Fruit fly (Drosophila melanogaster) whole organism, embryonic: ENCODE measurements around the gene CG10801.

Experiments
- Ada2b ChIP-seq: fragments of 200-800 bp; sonication (Bioruptor generic); IDR thresholded peaks from 2 replicates; pipeline ENCODE4 v1.3.6; 2022; ENCODE audit warnings: missing biosample characterization, missing genetic modification characterization
- C15 ChIP-seq: fragments of 200-800 bp; sonication (Bioruptor generic); IDR thresholded peaks from 3 replicates; pipeline ENCODE4 v1.3.6; 2022; ENCODE audit warnings: missing biosample characterization, missing genetic modification characterization
- CG14965 ChIP-seq: fragments of 200-800 bp; sonication (Bioruptor generic); optimal IDR thresholded peaks from 2 replicates; lab custom pipeline; 2016; ENCODE audit warnings: missing biosample characterization, missing genetic modification characterization, borderline replicate concordance
- CG17568 ChIP-seq: fragments of 200-800 bp; sonication (Bioruptor generic); optimal IDR thresholded peaks from 2 replicates; lab custom pipeline; 2018; ENCODE audit warnings: missing biosample characterization, mild to moderate bottlenecking, missing genetic modification characterization, moderate library complexity
- CG17912 ChIP-seq: fragments of 200-800 bp; sonication (Bioruptor generic); optimal IDR thresholded peaks from 2 replicates; lab custom pipeline; 2018; ENCODE audit warnings: missing biosample characterization, mild to moderate bottlenecking, missing genetic modification characterization
- CG18764 ChIP-seq: fragments of 200-800 bp; sonication (Bioruptor generic); optimal IDR thresholded peaks from 3 replicates; lab custom pipeline; 2016; ENCODE audit warnings: missing biosample characterization, missing genetic modification characterization
- CG2199 ChIP-seq: fragments of 200-800 bp; sonication (Bioruptor generic); IDR thresholded peaks from 3 replicates; pipeline ENCODE4 v1.3.6; 2022; ENCODE audit warnings: missing biosample characterization, missing genetic modification characterization
- CG32532 ChIP-seq: fragments of 200-800 bp; sonication (Bioruptor generic); IDR thresholded peaks from 2 replicates; pipeline ENCODE4 v1.3.6; 2022; ENCODE audit warnings: missing biosample characterization, missing genetic modification characterization
- CG3407 ChIP-seq: fragments of 200-800 bp; sonication (Bioruptor generic); optimal IDR thresholded peaks from 2 replicates; lab custom pipeline; 2018; ENCODE audit warnings: missing biosample characterization, mild to moderate bottlenecking, missing genetic modification characterization
- CG4854 ChIP-seq: fragments of 200-800 bp; sonication (Bioruptor generic); optimal IDR thresholded peaks from 2 replicates; lab custom pipeline; 2016; ENCODE audit warnings: missing biosample characterization, missing genetic modification characterization, inconsistent platforms
- CG7786 ChIP-seq: fragments of 200-800 bp; sonication (Bioruptor generic); optimal IDR thresholded peaks from 2 replicates; lab custom pipeline; 2016; ENCODE audit warnings: missing biosample characterization, missing genetic modification characterization
- CG7987 ChIP-seq: fragments of 200-800 bp; sonication (Bioruptor generic); optimal IDR thresholded peaks from 2 replicates; lab custom pipeline; 2018; ENCODE audit warnings: missing biosample characterization, mild to moderate bottlenecking, missing genetic modification characterization, moderate library complexity
- CG8281 ChIP-seq: fragments of 200-800 bp; sonication (Bioruptor generic); optimal IDR thresholded peaks from 2 replicates; lab custom pipeline; 2018; ENCODE audit warnings: missing biosample characterization, mild to moderate bottlenecking, missing genetic modification characterization, moderate library complexity
- CG8924 ChIP-seq: fragments of 200-800 bp; optimal IDR thresholded peaks from 3 replicates; lab custom pipeline; 2019; ENCODE audit warnings: missing biosample characterization, mild to moderate bottlenecking, missing genetic modification characterization, moderate library complexity
- CG9727 ChIP-seq: fragments of 200-800 bp; sonication (Bioruptor generic); optimal IDR thresholded peaks from 3 replicates; lab custom pipeline; 2017; ENCODE audit warnings: missing biosample characterization, mild to moderate bottlenecking, missing genetic modification characterization
- CG9817 ChIP-seq: fragments of 200-800 bp; sonication (Bioruptor generic); optimal IDR thresholded peaks from 2 replicates; lab custom pipeline; 2018; ENCODE audit warnings: missing biosample characterization, mild to moderate bottlenecking, missing genetic modification characterization, moderate library complexity
- Camta ChIP-seq: fragments of 200-800 bp; sonication (Bioruptor generic); optimal IDR thresholded peaks from 2 replicates; lab custom pipeline; 2016; ENCODE audit warnings: missing biosample characterization, missing genetic modification characterization
- D ChIP-seq, 2 experiments: fragments of 200-800 bp in 1 of 2; fragments of >200 bp in 1 of 2; sonication (Bioruptor generic) in 1 of 2; optimal IDR thresholded peaks; 2 replicates in 1 of 2; 3 replicates in 1 of 2; lab custom pipeline; 2017; ENCODE audit warnings: mild to moderate bottlenecking in 1 of 2, missing biosample characterization in 1 of 2, missing genetic modification characterization in 1 of 2, missing genetic modification reagents in 1 of 2
- D19A ChIP-seq: fragments of 200-800 bp; optimal IDR thresholded peaks from 3 replicates; lab custom pipeline; 2019; ENCODE audit warnings: missing biosample characterization, mild to moderate bottlenecking, missing genetic modification characterization, moderate library complexity
- Dek ChIP-seq: fragments of 200-800 bp; sonication (Bioruptor generic); optimal IDR thresholded peaks from 3 replicates; lab custom pipeline; 2019; ENCODE audit warnings: missing biosample characterization, mild to moderate bottlenecking, missing genetic modification characterization, moderate library complexity
- Dip3 ChIP-seq: fragments of 200-800 bp; sonication (Bioruptor generic); optimal IDR thresholded peaks from 3 replicates; lab custom pipeline; 2016; ENCODE audit warnings: missing biosample characterization, missing genetic modification characterization
- Dll ChIP-seq: fragments of 200-800 bp; sonication (Bioruptor generic); IDR thresholded peaks from 4 replicates; pipeline ENCODE4 v1.3.6; 2022; ENCODE audit warnings: missing biosample characterization, missing genetic modification characterization; ENCODE audit not compliant: partially characterized antibody
- Doc2 ChIP-seq: fragments of 200-800 bp; sonication (Bioruptor generic); IDR thresholded peaks from 2 replicates; pipeline ENCODE4 v1.3.6; 2022; ENCODE audit warnings: missing biosample characterization, missing genetic modification characterization
- Drgx ChIP-seq: fragments of 200-800 bp; sonication (Bioruptor generic); IDR thresholded peaks from 2 replicates; pipeline ENCODE4 v1.3.6; 2022; ENCODE audit warnings: missing biosample characterization, missing genetic modification characterization
- Elba2 ChIP-seq: fragments of 200-800 bp; sonication (Bioruptor generic); optimal IDR thresholded peaks from 3 replicates; lab custom pipeline; 2016; ENCODE audit warnings: missing biosample characterization, missing genetic modification characterization
- Fer3 ChIP-seq: fragments of 200-800 bp; sonication (Bioruptor generic); optimal IDR thresholded peaks from 2 replicates; lab custom pipeline; 2018; ENCODE audit warnings: missing biosample characterization, mild to moderate bottlenecking, missing genetic modification characterization, moderate library complexity
- HLH3B ChIP-seq: fragments of 200-800 bp; sonication (Bioruptor generic); IDR thresholded peaks from 2 replicates; pipeline ENCODE4 v1.3.6; 2022; ENCODE audit warnings: missing biosample characterization, missing genetic modification characterization
- Hey ChIP-seq: fragments of 200-800 bp; sonication (Bioruptor generic); optimal IDR thresholded peaks from 3 replicates; lab custom pipeline; 2018; ENCODE audit warnings: missing biosample characterization, mild to moderate bottlenecking, missing genetic modification characterization
- Hr3 ChIP-seq: fragments of 200-800 bp; sonication (Bioruptor generic); optimal IDR thresholded peaks from 3 replicates; lab custom pipeline; 2016; ENCODE audit warnings: missing biosample characterization, missing genetic modification characterization
- Nf-YC ChIP-seq: fragments of 200-800 bp; optimal IDR thresholded peaks from 3 replicates; lab custom pipeline; 2019; ENCODE audit warnings: missing biosample characterization, mild to moderate bottlenecking, missing genetic modification characterization, moderate library complexity
- Rfx ChIP-seq: fragments of 200-800 bp; sonication (Bioruptor generic); IDR thresholded peaks from 2 replicates; pipeline ENCODE4 v1.3.6; 2022; ENCODE audit warnings: missing biosample characterization, missing genetic modification characterization
- Xbp1 ChIP-seq: fragments of 200-800 bp; sonication (Bioruptor generic); optimal IDR thresholded peaks from 3 replicates; lab custom pipeline; 2016; ENCODE audit warnings: missing biosample characterization, mild to moderate bottlenecking, missing genetic modification characterization
- al ChIP-seq: fragments of 200-800 bp; sonication (Bioruptor generic); IDR thresholded peaks from 2 replicates; pipeline ENCODE4 v1.3.6; 2022; ENCODE audit warnings: missing biosample characterization, missing genetic modification characterization
- dm ChIP-seq: fragments of 200-800 bp; sonication (Bioruptor generic); optimal IDR thresholded peaks from 3 replicates; lab custom pipeline; 2016; ENCODE audit warnings: missing biosample characterization, missing genetic modification characterization
- gcm ChIP-seq: fragments of 200-800 bp; sonication (Bioruptor generic); optimal IDR thresholded peaks from 2 replicates; lab custom pipeline; 2019; ENCODE audit warnings: missing biosample characterization, mild to moderate bottlenecking, missing genetic modification characterization, moderate library complexity
- jumu ChIP-seq: fragments of 200-800 bp; sonication (Bioruptor generic); optimal IDR thresholded peaks from 3 replicates; lab custom pipeline; 2016; ENCODE audit warnings: missing biosample characterization, missing genetic modification characterization
- kni ChIP-seq: fragments of 200-800 bp; sonication (Bioruptor generic); optimal IDR thresholded peaks from 3 replicates; lab custom pipeline; 2017; ENCODE audit warnings: mild to moderate bottlenecking, missing biosample characterization, missing genetic modification reagents, missing genetic modification characterization
- knrl ChIP-seq: fragments of 200-800 bp; sonication (Bioruptor generic); IDR thresholded peaks from 3 replicates; pipeline ENCODE4 v1.3.6; 2022; ENCODE audit warnings: missing biosample characterization, missing genetic modification characterization; ENCODE audit not compliant: partially characterized antibody
- lbe ChIP-seq: fragments of 200-800 bp; sonication (Bioruptor generic); optimal IDR thresholded peaks from 2 replicates; lab custom pipeline; 2016; ENCODE audit warnings: missing biosample characterization, mild to moderate bottlenecking, missing genetic modification characterization
- pnt ChIP-seq: fragments of 200-800 bp; sonication (Bioruptor generic); optimal IDR thresholded peaks from 3 replicates; lab custom pipeline; 2016; ENCODE audit warnings: missing biosample characterization, missing genetic modification characterization
- sens ChIP-seq: fragments of 200-800 bp; sonication (Bioruptor generic); peaks from one replicate; lab custom pipeline; 2016; ENCODE audit warnings: missing biosample characterization, missing genetic modification characterization
- so ChIP-seq: fragments of 200-800 bp; sonication (Bioruptor generic); IDR thresholded peaks from 3 replicates; pipeline ENCODE4 v1.3.6; 2022; ENCODE audit warnings: missing biosample characterization, missing genetic modification characterization
- sob ChIP-seq: fragments of 200-800 bp; sonication (Bioruptor generic); IDR thresholded peaks from 2 replicates; pipeline ENCODE4 v1.3.6; 2022; ENCODE audit warnings: missing biosample characterization, missing genetic modification characterization
- ssp ChIP-seq: fragments of 200-800 bp; sonication (Bioruptor generic); IDR thresholded peaks from 2 replicates; pipeline ENCODE4 v1.3.6; 2022; ENCODE audit warnings: missing biosample characterization, missing genetic modification characterization
- stc ChIP-seq: fragments of 200-800 bp; sonication (Bioruptor generic); IDR thresholded peaks from 2 replicates; pipeline ENCODE4 v1.3.6; 2022; ENCODE audit warnings: missing biosample characterization, missing genetic modification characterization
- tup ChIP-seq: fragments of 200-800 bp; sonication (Bioruptor generic); optimal IDR thresholded peaks from 2 replicates; lab custom pipeline; 2016; ENCODE audit warnings: missing biosample characterization, mild to moderate bottlenecking, missing genetic modification characterization, moderate library complexity
- wek ChIP-seq: fragments of 200-800 bp; sonication (Bioruptor generic); optimal IDR thresholded peaks from 3 replicates; lab custom pipeline; 2018; ENCODE audit warnings: missing biosample characterization, mild to moderate bottlenecking, missing genetic modification characterization, moderate library complexity
- yki ChIP-seq: fragments of >200 bp; optimal IDR thresholded peaks from 3 replicates; lab custom pipeline; 2018
- zen2 ChIP-seq: fragments of 200-800 bp; sonication (Bioruptor generic); IDR thresholded peaks from 3 replicates; pipeline ENCODE4 v1.3.6; 2022; ENCODE audit warnings: missing biosample characterization, missing genetic modification characterization; ENCODE audit not compliant: partially characterized antibody

The CG10801 gene

DNA sequence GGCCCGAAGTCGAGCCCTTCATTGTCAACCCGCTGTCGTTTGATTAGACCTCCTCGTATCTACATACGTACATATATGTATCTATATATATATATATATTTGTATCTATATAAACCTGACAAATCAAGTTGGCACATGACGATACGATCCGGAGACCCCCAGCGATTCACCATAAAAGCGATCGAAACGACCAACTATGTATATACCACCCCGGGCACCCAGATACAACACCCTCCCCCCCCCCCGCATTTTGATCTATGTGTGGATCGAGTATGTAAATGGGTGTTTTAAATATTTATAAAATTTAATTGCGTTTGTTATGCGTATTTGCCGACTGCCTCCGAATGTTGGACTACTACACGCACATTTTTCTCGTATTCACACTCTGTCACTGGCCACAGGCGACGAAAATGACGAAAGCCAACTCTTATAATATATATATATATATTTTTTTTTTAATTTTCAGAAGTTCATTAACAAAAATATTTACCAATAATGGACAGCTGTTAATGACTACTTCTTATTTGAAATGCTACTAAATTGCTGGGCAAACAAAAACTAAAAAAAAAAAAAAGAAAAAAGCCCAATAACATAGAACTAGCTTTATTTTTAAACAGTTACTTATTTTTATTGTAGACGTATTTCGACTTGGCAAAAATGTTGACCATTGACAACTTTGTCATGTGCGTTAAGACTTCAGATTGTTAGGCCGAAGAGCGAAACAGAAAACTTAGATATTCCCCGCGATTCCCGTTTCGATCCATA, 46.2 kb upstream of the CG10801 start (continued):
- TF ChIP-seq CG9817 (tag; lab: Kevin White, UChicago) (peak; percentile 67), zen2 (GFP tag; lab: Robert Waterston, UW) (no peak), Doc2 (GFP tag; lab: Robert Waterston, UW) (no peak), Hr3 (GFP tag; lab: Kevin White, UChicago) (peak; percentile 42), CG7987 (GFP tag; lab: Kevin White, UChicago) (no peak), tup (GFP tag; lab: Kevin White, UChicago) (no peak), Elba2 (GFP tag; lab: Kevin White, UChicago) (no peak), sob (GFP tag; lab: Robert Waterston, UW) (peak; percentile 73), Nf-YC (tag; lab: Kevin White, UChicago) (peak; percentile 21), HLH3B (GFP tag; lab: Robert Waterston, UW) (peak; percentile 63), jumu (GFP tag; lab: Kevin White, UChicago) (no peak), D19A (tag; lab: Kevin White, UChicago) (peak; percentile 72), wek (GFP tag; lab: Kevin White, UChicago) (no peak), Dip3 (GFP tag; lab: Kevin White, UChicago) (no peak), CG18764 (GFP tag; lab: Kevin White, UChicago) (no peak), Rfx (GFP tag; lab: Robert Waterston, UW) (peak; percentile 73), gcm (GFP tag; lab: Kevin White, UChicago) (peak; percentile 32), D (optimal IDR thresholded peaks at IDR 0.05; lab: Kevin White, UChicago) (no peak), D (GFP tag; optimal IDR thresholded peaks at IDR 0.05; lab: Kevin White, UChicago) (peak; percentile 38), Dek (tag; lab: Kevin White, UChicago) (peak; percentile 74), so (GFP tag; lab: Robert Waterston, UW) (no peak; the same call in 2 of the 3 replicates), CG7786 (no peak), dm (no peak), CG17912 (GFP tag; lab: Kevin White, UChicago) (no peak), ssp (GFP tag; lab: Robert Waterston, UW) (peak; percentile 44), kni (GFP tag; lab: Kevin White, UChicago) (peak; percentile 39), CG9727 (GFP tag; lab: Kevin White, UChicago) (peak; percentile 62), CG4854 (GFP tag; lab: Kevin White, UChicago) (no peak), stc (GFP tag; lab: Robert Waterston, UW) (0 out of 2 replicates have a peak, but pooled peaks have one; percentile 30), Hey (tag; lab: Kevin White, UChicago) (no peak), CG2199 (no peak), knrl (no peak), sens (peak; percentile 87), Xbp1 (GFP tag; lab: Kevin White, UChicago) (peak; percentile 58), CG8924 (peak; percentile 73), Camta (GFP tag; lab: Kevin White, UChicago) (peak; percentile 21), CG17568 (GFP tag; lab: Kevin White, UChicago) (peak; percentile 24), CG3407 (GFP tag; lab: Kevin White, UChicago) (peak; percentile 34), CG14965 (GFP tag; lab: Kevin White, UChicago) (no peak), Fer3 (tag; lab: Kevin White, UChicago) (peak; percentile 74), Drgx (GFP tag; lab: Robert Waterston, UW) (0 out of 2 replicates have a peak, but pooled peaks have one; percentile 50), pnt (GFP tag; lab: Kevin White, UChicago) (peak; percentile 19), CG32532 (GFP tag; lab: Robert Waterston, UW) (peak; percentile 67; the same call in 1 of the 2 replicates), Dll (GFP tag; lab: Robert Waterston, UW) (no peak), C15 (GFP tag; lab: Robert Waterston, UW) (no peak), lbe (GFP tag; lab: Kevin White, UChicago) (no peak), yki (no peak), CG8281 (tag; lab: Kevin White, UChicago) (peak; percentile 16), al (GFP tag; lab: Robert Waterston, UW) (peak; percentile 68), Ada2b (GFP tag; lab: Robert Waterston, UW) (peak; percentile 53)
